Worm (Caenorhabditis elegans) whole organism, L1 larva: ENCODE results near the gene rpy-1.

Experiments used
- F16B12.6 ChIP-seq: fragments of 150-350 bp; optimal IDR thresholded peaks from 2 replicates; lab custom pipeline; 2014; ENCODE audit warnings: missing biosample characterization, missing genetic modification characterization
- aly-2 ChIP-seq: fragments of 150-350 bp; optimal IDR thresholded peaks from 2 replicates; lab custom pipeline; 2014; ENCODE audit warnings: missing biosample characterization, missing genetic modification characterization
- blmp-1 ChIP-seq: fragments of 150-350 bp; optimal IDR thresholded peaks from 2 replicates; lab custom pipeline; 2014; ENCODE audit warnings: missing biosample characterization, missing genetic modification characterization
- egl-27 ChIP-seq, 2 experiments: fragments of 150-350 bp in 1 of 2; sonication (generic microtip); optimal IDR thresholded peaks; 3 replicates each; lab custom pipeline; 2017 to 2018; ENCODE audit warnings: missing biosample characterization in 2 of 2, missing genetic modification characterization in 2 of 2, missing genetic modification reagents in 2 of 2
- mdl-1 ChIP-seq, 2 experiments: fragments of 150-350 bp; optimal IDR thresholded peaks; 2 replicates each; lab custom pipeline; 2014 to 2017; ENCODE audit warnings: missing biosample characterization in 2 of 2, missing genetic modification characterization in 2 of 2, inconsistent platforms in 1 of 2
- nhr-237 ChIP-seq: fragments of 150-350 bp; optimal IDR thresholded peaks from 2 replicates; lab custom pipeline; 2014; ENCODE audit warnings: missing biosample characterization, missing genetic modification characterization
- nhr-28 ChIP-seq: fragments of 150-350 bp; optimal IDR thresholded peaks from 2 replicates; lab custom pipeline; 2014; ENCODE audit warnings: missing biosample characterization, missing genetic modification characterization
- skn-1 ChIP-seq: fragments of 150-350 bp; optimal IDR thresholded peaks from 2 replicates; lab custom pipeline; 2014; ENCODE audit warnings: missing biosample characterization, missing genetic modification characterization
- unc-62 ChIP-seq: fragments of 150-350 bp; optimal IDR thresholded peaks from 2 replicates; lab custom pipeline; 2014; ENCODE audit warnings: missing biosample characterization, missing genetic modification reagents, missing genetic modification characterization

- TF ChIP-seq unc-62: no peak
- TF ChIP-seq mdl-1 (tag; optimal IDR thresholded peaks at IDR 0.05; lab: Kevin White, UChicago): no peak
- no peak for TF ChIP-seq nhr-28 (tag; lab: Kevin White, UChicago)
- no peak for TF ChIP-seq nhr-237
- TF ChIP-seq blmp-1: no peak
- TF ChIP-seq skn-1 (tag; lab: Kevin White, UChicago): no peak
- no peak for TF ChIP-seq aly-2 (tag; lab: Kevin White, UChicago)
- TF ChIP-seq egl-27 (tag; optimal IDR thresholded peaks at IDR 0.05; lab: Kevin White, UChicago): no peak
- TF ChIP-seq F16B12.6 (tag; lab: Kevin White, UChicago): no peak
Measured at ce11 chrII:6685964-6686363, 19.5 kb downstream of the rpy-1 start.
